Fruit fly (Drosophila melanogaster) whole organism, prepupa: ENCODE measurements around the gene CG5346.

Experiments used
- CG7368 ChIP-seq: fragments of 200-800 bp; sonication (Bioruptor generic); optimal IDR thresholded peaks from 3 replicates; lab custom pipeline; 2016; ENCODE audit warnings: missing biosample characterization, missing genetic modification characterization
- Hr39 ChIP-seq: fragments of 200-800 bp; sonication (Bioruptor generic); optimal IDR thresholded peaks from 2 replicates; lab custom pipeline; 2016; ENCODE audit warnings: missing biosample characterization, missing genetic modification characterization
- Lpt ChIP-seq: fragments of 200-800 bp; sonication (Bioruptor generic); optimal IDR thresholded peaks from 3 replicates; lab custom pipeline; 2016; ENCODE audit warnings: missing biosample characterization, missing genetic modification characterization
- OdsH ChIP-seq: fragments of 200-800 bp; sonication (Bioruptor generic); optimal IDR thresholded peaks from 3 replicates; lab custom pipeline; 2016; ENCODE audit warnings: missing biosample characterization, missing genetic modification characterization

DNA sequence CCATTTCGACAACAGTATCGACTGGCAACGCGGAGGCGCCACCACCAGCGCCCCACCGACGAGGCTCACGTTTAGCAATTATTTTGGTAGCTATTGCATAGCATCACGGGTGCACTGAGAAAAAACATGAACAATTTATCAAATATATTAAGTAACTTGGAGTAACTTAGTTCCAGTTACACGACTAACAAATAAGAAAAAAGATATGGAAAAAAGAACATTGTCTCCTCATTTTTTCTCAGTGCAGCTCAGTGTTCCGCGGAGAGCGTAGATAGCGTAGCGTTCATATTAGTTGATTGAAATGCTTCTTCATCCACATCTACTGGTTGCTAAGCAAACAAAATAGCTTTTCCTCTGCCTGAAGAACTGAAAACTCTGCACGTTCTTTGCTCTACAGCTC, 13.1 kb downstream of the CG5346 start:
- TF ChIP-seq OdsH (GFP tag; lab: Kevin White, UChicago) (no peak), Hr39 (GFP tag; lab: Kevin White, UChicago) (no peak), CG7368 (GFP tag; lab: Kevin White, UChicago) (no peak), Lpt (GFP tag; lab: Kevin White, UChicago) (no peak)
